Fruit fly (Drosophila melanogaster) Kc167 (cell line): ENCODE measurements around the gene emei.

Experiments used
- Myc ChIP-seq: fragments of >200 bp; optimal IDR thresholded peaks from 2 replicates; lab custom pipeline; 2017; ENCODE audit warnings: missing external identifiers
- Sin3A ChIP-seq: fragments of >200 bp; optimal IDR thresholded peaks from 2 replicates; lab custom pipeline; 2018; ENCODE audit warnings: missing external identifiers
- h ChIP-seq: fragments of >200 bp; optimal IDR thresholded peaks from 3 replicates; lab custom pipeline; 2018; ENCODE audit warnings: missing external identifiers
- insv ChIP-seq: fragments of >200 bp; optimal IDR thresholded peaks from 3 replicates; lab custom pipeline; 2018; ENCODE audit warnings: missing external identifiers
- psq ChIP-seq: fragments of >200 bp; optimal IDR thresholded peaks from 2 replicates; lab custom pipeline; 2017; ENCODE audit warnings: missing external identifiers

DNA sequence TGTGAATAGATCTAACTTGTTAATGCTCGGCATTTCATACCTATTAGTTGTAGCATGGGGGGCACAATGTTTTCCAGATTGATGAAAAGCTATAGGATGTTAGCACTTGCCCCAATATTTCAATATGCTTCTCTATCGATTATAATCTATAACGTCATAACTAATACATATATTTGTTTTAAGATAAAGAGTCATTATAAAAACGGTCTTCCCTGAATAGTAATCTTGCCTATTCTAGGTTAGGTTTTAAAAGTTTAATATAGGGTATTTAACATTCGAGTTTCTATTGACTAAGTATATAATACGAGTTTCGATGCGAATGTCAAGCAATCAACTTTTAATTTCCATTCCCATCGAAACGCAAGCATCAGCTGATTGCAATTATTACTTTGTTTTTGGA is 48.3 kb upstream of the emei start, which contains the start of the genes CG6321 and Blos2:
- no peak for TF ChIP-seq Sin3A
- TF ChIP-seq psq: no peak
- TF ChIP-seq h: no peak
- TF ChIP-seq Myc (lab: Kevin White, UChicago): no peak
- TF ChIP-seq insv (lab: Kevin White, UChicago): no peak
